Fruit fly (Drosophila melanogaster) whole organism, embryonic: ENCODE results near the gene CG6094.

Experiments used
- Ada2b ChIP-seq: fragments of 200-800 bp; sonication (Bioruptor generic); IDR thresholded peaks from 2 replicates; pipeline ENCODE4 v1.3.6; 2022; ENCODE audit warnings: missing biosample characterization, missing genetic modification characterization
- Asciz ChIP-seq: fragments of 200-800 bp; sonication (Bioruptor generic); optimal IDR thresholded peaks from 2 replicates; lab custom pipeline; 2017; ENCODE audit warnings: missing biosample characterization, mild to moderate bottlenecking, missing genetic modification characterization, missing genetic modification reagents
- BtbVII ChIP-seq: fragments of 200-800 bp; sonication (Bioruptor generic); optimal IDR thresholded peaks from 3 replicates; lab custom pipeline; 2017; ENCODE audit warnings: missing biosample characterization, mild to moderate bottlenecking, missing genetic modification characterization
- CG11695 ChIP-seq: fragments of 200-800 bp; sonication (Bioruptor generic); IDR thresholded peaks from 3 replicates; pipeline ENCODE4 v1.3.6; 2022; ENCODE audit warnings: missing biosample characterization, missing genetic modification characterization
- CG11696 ChIP-seq: fragments of 200-800 bp; sonication (Bioruptor generic); IDR thresholded peaks from 2 replicates; pipeline ENCODE4 v1.3.6; 2022; ENCODE audit warnings: missing biosample characterization, missing genetic modification characterization
- CG12219 ChIP-seq: fragments of 200-800 bp; sonication (Bioruptor generic); optimal IDR thresholded peaks from 3 replicates; lab custom pipeline; 2018; ENCODE audit warnings: missing biosample characterization, mild to moderate bottlenecking, missing genetic modification characterization
- CG1233 ChIP-seq: fragments of 200-800 bp; sonication (Bioruptor generic); optimal IDR thresholded peaks from 4 replicates; lab custom pipeline; 2018; ENCODE audit warnings: missing biosample characterization, mild to moderate bottlenecking, missing genetic modification characterization
- CG12659 ChIP-seq: fragments of 200-800 bp; sonication (Bioruptor generic); optimal IDR thresholded peaks from 3 replicates; lab custom pipeline; 2017; ENCODE audit warnings: mild to moderate bottlenecking, missing biosample characterization, missing genetic modification reagents, missing genetic modification characterization
- CG12769 ChIP-seq: fragments of 200-800 bp; sonication (Bioruptor generic); optimal IDR thresholded peaks from 2 replicates; lab custom pipeline; 2019; ENCODE audit warnings: missing biosample characterization, mild to moderate bottlenecking, missing genetic modification characterization, moderate library complexity
- CG14014 ChIP-seq: fragments of 200-800 bp; sonication (Bioruptor generic); IDR thresholded peaks from 2 replicates; pipeline ENCODE4 v1.3.6; 2022; ENCODE audit warnings: missing biosample characterization, missing genetic modification characterization
- CG14710 ChIP-seq: fragments of 200-800 bp; sonication (Bioruptor generic); optimal IDR thresholded peaks from 3 replicates; lab custom pipeline; 2019; ENCODE audit warnings: missing biosample characterization, mild to moderate bottlenecking, missing genetic modification characterization, moderate library complexity
- CG17328 ChIP-seq: fragments of 200-800 bp; sonication (Bioruptor generic); IDR thresholded peaks from 2 replicates; pipeline ENCODE4 v1.3.6; 2022; ENCODE audit warnings: missing biosample characterization, missing genetic modification characterization
- CG17359 ChIP-seq: fragments of 200-800 bp; sonication (Bioruptor generic); optimal IDR thresholded peaks from 3 replicates; lab custom pipeline; 2018; ENCODE audit warnings: missing biosample characterization, mild to moderate bottlenecking, missing genetic modification characterization, moderate library complexity
- CG18764 ChIP-seq: fragments of 200-800 bp; sonication (Bioruptor generic); optimal IDR thresholded peaks from 3 replicates; lab custom pipeline; 2016; ENCODE audit warnings: missing biosample characterization, missing genetic modification characterization
- CG2202 ChIP-seq: fragments of 200-800 bp; sonication (Bioruptor generic); optimal IDR thresholded peaks from 2 replicates; lab custom pipeline; 2018; ENCODE audit warnings: missing biosample characterization, mild to moderate bottlenecking, missing genetic modification characterization
- CG2875 ChIP-seq: fragments of 200-800 bp; sonication (Bioruptor generic); optimal IDR thresholded peaks from 2 replicates; lab custom pipeline; 2017; ENCODE audit warnings: missing biosample characterization, mild to moderate bottlenecking, missing genetic modification characterization, missing genetic modification reagents
- CG32767 ChIP-seq: fragments of 200-800 bp; sonication (Bioruptor generic); IDR thresholded peaks from 2 replicates; pipeline ENCODE4 v1.3.6; 2022; ENCODE audit warnings: missing biosample characterization, missing genetic modification characterization
- CG33557 ChIP-seq: fragments of 200-800 bp; sonication (Bioruptor generic); optimal IDR thresholded peaks from 2 replicates; lab custom pipeline; 2019; ENCODE audit warnings: missing biosample characterization, mild to moderate bottlenecking, missing genetic modification characterization, moderate library complexity
- CG3407 ChIP-seq: fragments of 200-800 bp; sonication (Bioruptor generic); optimal IDR thresholded peaks from 2 replicates; lab custom pipeline; 2018; ENCODE audit warnings: missing biosample characterization, mild to moderate bottlenecking, missing genetic modification characterization
- CG3847 ChIP-seq: fragments of 200-800 bp; sonication (Bioruptor generic); IDR thresholded peaks from 2 replicates; pipeline ENCODE4 v1.3.6; 2022; ENCODE audit warnings: missing biosample characterization, missing genetic modification characterization
- CG43689 ChIP-seq: fragments of 200-800 bp; sonication (Bioruptor generic); IDR thresholded peaks from 2 replicates; pipeline ENCODE4 v1.3.6; 2022; ENCODE audit warnings: missing biosample characterization, missing genetic modification characterization
- CG6813 ChIP-seq: fragments of 200-800 bp; sonication (Bioruptor generic); optimal IDR thresholded peaks from 2 replicates; lab custom pipeline; 2017; ENCODE audit warnings: missing biosample characterization, missing genetic modification characterization, mild to moderate bottlenecking, moderate library complexity, missing genetic modification reagents
- CG7987 ChIP-seq: fragments of 200-800 bp; sonication (Bioruptor generic); optimal IDR thresholded peaks from 2 replicates; lab custom pipeline; 2018; ENCODE audit warnings: missing biosample characterization, mild to moderate bottlenecking, missing genetic modification characterization, moderate library complexity
- CG8290 ChIP-seq, 3 experiments: fragments of 200-800 bp; sonication (Bioruptor generic); optimal IDR thresholded peaks; 2 replicates each; lab custom pipeline; 2016 to 2019; ENCODE audit warnings: missing biosample characterization in 3 of 3, missing genetic modification characterization in 3 of 3, mild to moderate bottlenecking in 2 of 3, moderate library complexity in 1 of 3
- CG9215 ChIP-seq: fragments of 200-800 bp; sonication (Bioruptor generic); IDR thresholded peaks from 2 replicates; pipeline ENCODE4 v1.3.6; 2022; ENCODE audit warnings: missing biosample characterization, missing genetic modification characterization
- E2f1 ChIP-seq: fragments of 200-800 bp; sonication (Bioruptor generic); IDR thresholded peaks from 2 replicates; pipeline ENCODE4 v1.3.6; 2022; ENCODE audit warnings: missing biosample characterization, missing genetic modification characterization
- Ets65A ChIP-seq: fragments of 200-800 bp; sonication (Bioruptor generic); peaks from one replicate; lab custom pipeline; 2016; ENCODE audit warnings: missing biosample characterization, missing genetic modification characterization
- HLHmδ ChIP-seq: fragments of 200-800 bp; sonication (Bioruptor generic); optimal IDR thresholded peaks from 2 replicates; lab custom pipeline; 2018; ENCODE audit warnings: missing biosample characterization, mild to moderate bottlenecking, missing genetic modification characterization, moderate library complexity
- Hmx ChIP-seq: fragments of 200-800 bp; sonication (Bioruptor generic); optimal IDR thresholded peaks from 2 replicates; lab custom pipeline; 2016; ENCODE audit warnings: missing biosample characterization, missing genetic modification characterization
- MESR4 ChIP-seq: fragments of 200-800 bp; sonication (Bioruptor generic); optimal IDR thresholded peaks from 2 replicates; lab custom pipeline; 2018; ENCODE audit warnings: missing biosample characterization, mild to moderate bottlenecking, missing genetic modification characterization, moderate library complexity
- Mad ChIP-seq: fragments of 200-800 bp; sonication (Bioruptor generic); optimal IDR thresholded peaks from 2 replicates; lab custom pipeline; 2016; ENCODE audit warnings: missing biosample characterization, missing genetic modification characterization
- PHDP ChIP-seq: fragments of 200-800 bp; sonication (Bioruptor generic); optimal IDR thresholded peaks from 3 replicates; lab custom pipeline; 2018; ENCODE audit warnings: missing biosample characterization, mild to moderate bottlenecking, missing genetic modification characterization, moderate library complexity
- Spps ChIP-seq: fragments of 200-800 bp; sonication (Bioruptor generic); optimal IDR thresholded peaks from 2 replicates; lab custom pipeline; 2018; ENCODE audit warnings: missing biosample characterization, mild to moderate bottlenecking, missing genetic modification characterization
- Vsx1 ChIP-seq: fragments of 200-800 bp; sonication (Bioruptor generic); optimal IDR thresholded peaks from 2 replicates; lab custom pipeline; 2017; ENCODE audit warnings: missing biosample characterization, mild to moderate bottlenecking, missing genetic modification characterization, missing genetic modification reagents
- Xrp1 ChIP-seq: fragments of 200-800 bp; sonication (Bioruptor generic); IDR thresholded peaks from 2 replicates; pipeline ENCODE4 v1.3.6; 2022; ENCODE audit warnings: missing biosample characterization, missing genetic modification characterization
- bsh ChIP-seq, 2 experiments: fragments of 200-800 bp; sonication (Bioruptor generic); optimal IDR thresholded peaks; 2 replicates each; lab custom pipeline; 2017 to 2018; ENCODE audit warnings: mild to moderate bottlenecking in 2 of 2, missing biosample characterization in 2 of 2, missing genetic modification characterization in 2 of 2, moderate library complexity in 1 of 2
- chinmo ChIP-seq: fragments of 200-800 bp; sonication (Bioruptor generic); IDR thresholded peaks from 4 replicates; pipeline ENCODE4 v1.3.6; 2022; ENCODE audit warnings: missing biosample characterization, missing genetic modification characterization; ENCODE audit not compliant: partially characterized antibody
- chm ChIP-seq: fragments of 200-800 bp; sonication (Bioruptor generic); IDR thresholded peaks from 2 replicates; pipeline ENCODE4 v1.3.6; 2022; ENCODE audit warnings: missing biosample characterization, missing genetic modification characterization
- dpn ChIP-seq, 2 experiments: fragments of 200-800 bp; sonication (Bioruptor generic); optimal IDR thresholded peaks; 3 replicates each; lab custom pipeline; 2016; ENCODE audit warnings: missing biosample characterization in 2 of 2, missing genetic modification characterization in 2 of 2
- dysf ChIP-seq: fragments of 200-800 bp; sonication (Bioruptor generic); IDR thresholded peaks from 3 replicates; pipeline ENCODE4 v1.3.6; 2022; ENCODE audit warnings: missing biosample characterization, missing genetic modification characterization
- ems ChIP-seq: fragments of 200-800 bp; sonication (Bioruptor generic); optimal IDR thresholded peaks from 3 replicates; lab custom pipeline; 2016; ENCODE audit warnings: missing biosample characterization, missing genetic modification characterization
- eyg ChIP-seq: fragments of 200-800 bp; sonication (Bioruptor generic); optimal IDR thresholded peaks from 3 replicates; lab custom pipeline; 2016; ENCODE audit warnings: missing biosample characterization, missing genetic modification characterization
- org-1 ChIP-seq: fragments of 200-800 bp; sonication (Bioruptor generic); optimal IDR thresholded peaks from 2 replicates; lab custom pipeline; 2017; ENCODE audit warnings: missing biosample characterization, missing genetic modification characterization
- otp ChIP-seq: fragments of 200-800 bp; sonication (Bioruptor generic); IDR thresholded peaks from 3 replicates; pipeline ENCODE4, ENCODE4 v1.3.6; 2022; ENCODE audit warnings: missing biosample characterization, missing genetic modification characterization
- sc ChIP-seq, 3 experiments: fragments of >200 bp in 2 of 3; fragments of 200-800 bp in 1 of 3; sonication (Bioruptor generic) in 1 of 3; optimal IDR thresholded peaks; 2 replicates in 2 of 3; 3 replicates in 1 of 3; lab custom pipeline; 2017; ENCODE audit warnings: mild to moderate bottlenecking in 1 of 3, missing biosample characterization in 1 of 3, missing genetic modification characterization in 1 of 3, missing genetic modification reagents in 1 of 3
- slbo ChIP-seq: fragments of 200-800 bp; sonication (Bioruptor generic); IDR thresholded peaks from 2 replicates; pipeline ENCODE4 v1.3.6; 2022; ENCODE audit warnings: missing biosample characterization, missing genetic modification characterization
- tll ChIP-seq, 2 experiments: fragments of 200-800 bp in 1 of 2; fragments of >200 bp in 1 of 2; sonication (Bioruptor generic) in 1 of 2; optimal IDR thresholded peaks; 2 replicates each; lab custom pipeline; 2017 to 2019; ENCODE audit warnings: missing biosample characterization in 2 of 2, missing genetic modification characterization in 2 of 2, mild to moderate bottlenecking in 1 of 2, moderate library complexity in 1 of 2
- zfh1 ChIP-seq: fragments of 200-800 bp; sonication (Bioruptor generic); IDR thresholded peaks from 3 replicates; pipeline ENCODE4 v1.3.6; 2022; ENCODE audit warnings: missing biosample characterization, missing genetic modification characterization

The CG6094 gene

DNA sequence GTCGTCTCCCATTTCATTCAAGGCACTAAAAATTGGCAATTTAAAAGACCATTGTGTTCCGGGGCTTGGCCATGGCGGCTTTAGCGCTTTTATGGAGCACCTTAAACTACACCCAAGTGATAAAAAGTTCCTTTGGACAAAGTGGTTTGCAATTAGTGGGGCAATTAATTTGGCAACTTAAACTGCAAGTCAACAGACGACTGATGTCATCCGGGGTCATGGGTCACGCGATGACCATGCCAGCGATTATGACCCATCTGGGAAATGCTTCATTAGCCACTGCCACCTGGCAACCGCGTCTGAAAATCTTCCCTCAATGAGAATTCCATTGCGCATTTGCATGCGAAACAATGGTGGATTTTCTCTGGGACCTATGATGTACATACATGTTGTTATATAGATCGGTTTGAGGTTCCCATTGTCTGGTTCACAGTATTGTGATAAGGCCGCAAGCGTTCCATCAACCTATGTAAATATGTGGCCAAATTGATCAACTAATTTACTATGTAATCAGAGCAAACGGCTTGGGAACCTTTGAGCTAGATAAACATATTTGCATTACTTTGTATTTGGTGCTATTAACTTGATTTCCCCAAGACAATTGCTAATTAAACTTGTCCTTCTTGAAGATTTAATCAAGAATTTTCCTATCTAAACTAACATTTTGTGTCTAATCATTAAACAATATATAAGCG, 9.6 kb upstream of the CG6094 start (continued):
- TF ChIP-seq bsh (GFP tag; optimal IDR thresholded peaks at IDR 0.05; lab: Kevin White, UChicago) = peak in 1 of 2 experiments; percentile 63
- peak; percentile 29 for TF ChIP-seq Spps (tag; lab: Kevin White, UChicago)
- no peak for TF ChIP-seq dpn (GFP tag; optimal IDR thresholded peaks at IDR 0.05; lab: Kevin White, UChicago)
- TF ChIP-seq slbo (GFP tag; lab: Robert Waterston, UW) = no peak
- TF ChIP-seq CG17359 (tag; lab: Kevin White, UChicago) = peak; percentile 20
- TF ChIP-seq CG3407 (GFP tag; lab: Kevin White, UChicago) = peak; percentile 63
- peak; percentile 65 for TF ChIP-seq Asciz
- peak; percentile 52 for TF ChIP-seq CG6813 (GFP tag; lab: Kevin White, UChicago)
- TF ChIP-seq CG2202 (tag; lab: Kevin White, UChicago) = peak; percentile 22
- peak; percentile 62 for TF ChIP-seq Xrp1 (GFP tag; lab: Robert Waterston, UW)
- TF ChIP-seq dysf = peak; percentile 20; the same call in 1 of the 3 replicates
- peak; percentile 14 for TF ChIP-seq CG33557 (GFP tag; lab: Kevin White, UChicago)
- no peak for TF ChIP-seq CG3847 (GFP tag; lab: Robert Waterston, UW)
- no peak for TF ChIP-seq CG11696 (GFP tag; lab: Robert Waterston, UW)
- TF ChIP-seq CG43689 (GFP tag; lab: Robert Waterston, UW) = no peak
- TF ChIP-seq CG1233 (GFP tag; lab: Kevin White, UChicago) = peak; percentile 15
- no peak for TF ChIP-seq sc (optimal IDR thresholded peaks at IDR 0.05; lab: Kevin White, UChicago)
- peak; percentile 32 for TF ChIP-seq sc (GFP tag; optimal IDR thresholded peaks at IDR 0.05; lab: Kevin White, UChicago)
- TF ChIP-seq CG17328 (GFP tag; lab: Robert Waterston, UW) = peak; percentile 15; the same call in 1 of the 2 replicates
- TF ChIP-seq CG2875 = peak; percentile 48
- peak; percentile 11 for TF ChIP-seq CG14710 (tag; lab: Kevin White, UChicago)
- TF ChIP-seq Mad (GFP tag; lab: Kevin White, UChicago) = no peak
- TF ChIP-seq Ets65A = peak; percentile 91
- TF ChIP-seq Vsx1 = peak; percentile 25
- peak; percentile 57 for TF ChIP-seq PHDP (tag; lab: Kevin White, UChicago)

DNA sequence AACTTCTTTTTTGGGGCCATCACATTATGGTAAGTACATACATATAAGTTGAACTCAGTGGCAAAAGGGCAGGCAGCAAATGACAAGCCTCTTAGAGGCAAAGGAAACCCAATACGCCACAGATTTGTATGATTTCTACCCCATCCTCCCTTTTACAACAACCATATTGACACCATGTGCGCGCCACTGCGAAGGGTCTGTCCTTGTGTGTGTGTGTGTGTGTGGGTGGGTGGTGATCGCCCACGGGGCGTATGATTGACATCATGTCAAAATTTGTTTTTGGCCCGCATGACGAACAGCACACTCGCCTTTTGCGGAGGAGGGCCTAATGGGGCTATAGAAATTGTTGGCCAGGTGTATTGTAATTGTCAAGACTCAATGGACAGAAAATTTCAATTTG, 7.3 kb upstream of the CG6094 start:
- no peak for TF ChIP-seq MESR4 (GFP tag; lab: Kevin White, UChicago)
- 0 out of 3 replicates have a peak, but pooled peaks have one; percentile 26 for TF ChIP-seq CG11695 (GFP tag; lab: Robert Waterston, UW)
- TF ChIP-seq Hmx (GFP tag; lab: Kevin White, UChicago) = no peak
- TF ChIP-seq CG7987 (GFP tag; lab: Kevin White, UChicago) = peak; percentile 12
- TF ChIP-seq CG12659 (GFP tag; lab: Kevin White, UChicago) = peak; percentile 9
- peak; percentile 33 for TF ChIP-seq HLHmδ (GFP tag; lab: Kevin White, UChicago)
- peak; percentile 53 for TF ChIP-seq BtbVII (GFP tag; lab: Kevin White, UChicago)
- no peak for TF ChIP-seq CG8290 (GFP tag; optimal IDR thresholded peaks at IDR 0.05; lab: Kevin White, UChicago)
- peak in 1 of 2 experiments; percentile 48 for TF ChIP-seq CG8290 (tag; optimal IDR thresholded peaks at IDR 0.05; lab: Kevin White, UChicago)
- TF ChIP-seq otp (GFP tag; lab: Robert Waterston, UW) = 0 out of 3 replicates have a peak, but pooled peaks have one; percentile 6
- no peak for TF ChIP-seq CG18764 (GFP tag; lab: Kevin White, UChicago)
- TF ChIP-seq eyg (GFP tag; lab: Kevin White, UChicago) = no peak
- no peak for TF ChIP-seq ems (GFP tag; lab: Kevin White, UChicago)
- TF ChIP-seq tll (GFP tag; optimal IDR thresholded peaks at IDR 0.05; lab: Kevin White, UChicago) = no peak
- 0 out of 2 replicates have a peak, but pooled peaks have one; percentile 17 for TF ChIP-seq CG14014
- peak; percentile 4 for TF ChIP-seq org-1 (GFP tag; lab: Kevin White, UChicago)
- TF ChIP-seq chm = 0 out of 2 replicates have a peak, but pooled peaks have one; percentile 27
- no peak for TF ChIP-seq CG32767 (GFP tag; lab: Robert Waterston, UW)
- TF ChIP-seq zfh1 = peak; percentile 8; the same call in 1 of the 3 replicates
- TF ChIP-seq chinmo (GFP tag; lab: Robert Waterston, UW) = 0 out of 4 replicates have a peak, but pooled peaks have one; percentile 56
- TF ChIP-seq CG12219 (GFP tag; lab: Kevin White, UChicago) = no peak
- peak; percentile 15 for TF ChIP-seq CG12769
- TF ChIP-seq CG9215 (GFP tag; lab: Robert Waterston, UW) = no peak
- no peak for TF ChIP-seq Ada2b (GFP tag; lab: Robert Waterston, UW)
- no peak for TF ChIP-seq E2f1 (GFP tag; lab: Robert Waterston, UW)
